Fruit fly (Drosophila melanogaster) whole organism, prepupa: ENCODE results near the gene CG43703.

Experiments
- CG10669 ChIP-seq: fragments of 200-800 bp; sonication (Bioruptor generic); optimal IDR thresholded peaks from 3 replicates; lab custom pipeline; 2018; ENCODE audit warnings: missing biosample characterization, mild to moderate bottlenecking, missing genetic modification characterization, moderate library complexity
- CG11294 ChIP-seq: fragments of 200-800 bp; sonication (Bioruptor generic); IDR thresholded peaks from 2 replicates; pipeline ENCODE4 v1.3.6; 2022; ENCODE audit warnings: missing biosample characterization, missing genetic modification characterization
- CG11762 ChIP-seq: fragments of 200-800 bp; sonication (Bioruptor generic); optimal IDR thresholded peaks from 3 replicates; lab custom pipeline; 2016; ENCODE audit warnings: missing biosample characterization, missing genetic modification characterization; ENCODE audit not compliant: insufficient read depth
- CG15336 ChIP-seq: fragments of 200-800 bp; sonication (Bioruptor generic); IDR thresholded peaks from 2 replicates; pipeline ENCODE4 v1.3.6; 2022; ENCODE audit warnings: missing biosample characterization, missing genetic modification characterization
- CG1621 ChIP-seq: fragments of 200-800 bp; sonication (Bioruptor generic); optimal IDR thresholded peaks from 3 replicates; lab custom pipeline; 2018; ENCODE audit warnings: missing biosample characterization, mild to moderate bottlenecking, missing genetic modification characterization
- CG32006 ChIP-seq: fragments of 200-800 bp; sonication (Bioruptor generic); optimal IDR thresholded peaks from 3 replicates; lab custom pipeline; 2017; ENCODE audit warnings: missing biosample characterization, mild to moderate bottlenecking, missing genetic modification characterization
- CG34406 ChIP-seq: fragments of 200-800 bp; sonication (Bioruptor generic); optimal IDR thresholded peaks from 3 replicates; lab custom pipeline; 2016; ENCODE audit warnings: missing biosample characterization, missing genetic modification characterization
- CG3919 ChIP-seq: fragments of 200-800 bp; sonication (Bioruptor generic); optimal IDR thresholded peaks from 3 replicates; lab custom pipeline; 2016; ENCODE audit warnings: missing biosample characterization, missing genetic modification characterization
- CG4318 ChIP-seq: fragments of 200-800 bp; sonication (Bioruptor generic); optimal IDR thresholded peaks from 3 replicates; lab custom pipeline; 2017; ENCODE audit warnings: missing biosample characterization, mild to moderate bottlenecking, missing genetic modification characterization
- CG6163 ChIP-seq: fragments of 200-800 bp; sonication (Bioruptor generic); IDR thresholded peaks from 3 replicates; pipeline ENCODE4 v1.3.6; 2022; ENCODE audit warnings: missing biosample characterization, missing genetic modification characterization
- CG6792 ChIP-seq: fragments of 200-800 bp; sonication (Bioruptor generic); optimal IDR thresholded peaks from 3 replicates; lab custom pipeline; 2016; ENCODE audit warnings: missing biosample characterization, missing genetic modification characterization
- CG6808 ChIP-seq: fragments of 200-800 bp; sonication (Bioruptor generic); optimal IDR thresholded peaks from 3 replicates; lab custom pipeline; 2017; ENCODE audit warnings: missing biosample characterization, missing genetic modification characterization, mild to moderate bottlenecking, moderate library complexity, missing genetic modification reagents
- CG6854 ChIP-seq: fragments of 200-800 bp; sonication (Bioruptor generic); optimal IDR thresholded peaks from 2 replicates; lab custom pipeline; 2017; ENCODE audit warnings: missing biosample characterization, mild to moderate bottlenecking, missing genetic modification characterization
- CG8119 ChIP-seq: fragments of 200-800 bp; sonication (Bioruptor generic); IDR thresholded peaks from 3 replicates; pipeline ENCODE4 v1.3.6; 2022; ENCODE audit warnings: missing biosample characterization, missing genetic modification characterization
- CG9139 ChIP-seq: fragments of 200-800 bp; sonication (Bioruptor generic); optimal IDR thresholded peaks from 3 replicates; lab custom pipeline; 2017; ENCODE audit warnings: missing biosample characterization, mild to moderate bottlenecking, missing genetic modification characterization
- Eip78C ChIP-seq: fragments of 200-800 bp; sonication (Bioruptor generic); peaks from one replicate; lab custom pipeline; 2016; ENCODE audit warnings: missing biosample characterization, missing genetic modification characterization
- Ets21C ChIP-seq: fragments of 200-800 bp; sonication (Bioruptor generic); optimal IDR thresholded peaks from 3 replicates; lab custom pipeline; 2016; ENCODE audit warnings: missing biosample characterization, missing genetic modification characterization
- Ets96B ChIP-seq: fragments of 200-800 bp; optimal IDR thresholded peaks from 2 replicates; lab custom pipeline; 2019; ENCODE audit warnings: missing biosample characterization, mild to moderate bottlenecking, missing genetic modification characterization, moderate library complexity
- Hr38 ChIP-seq: sonication (Bioruptor generic); optimal IDR thresholded peaks from 2 replicates; lab custom pipeline; 2016; ENCODE audit warnings: missing biosample characterization, missing genetic modification characterization
- Hr39 ChIP-seq: fragments of 200-800 bp; sonication (Bioruptor generic); optimal IDR thresholded peaks from 2 replicates; lab custom pipeline; 2016; ENCODE audit warnings: missing biosample characterization, missing genetic modification characterization
- Lpt ChIP-seq: fragments of 200-800 bp; sonication (Bioruptor generic); optimal IDR thresholded peaks from 3 replicates; lab custom pipeline; 2016; ENCODE audit warnings: missing biosample characterization, missing genetic modification characterization
- OdsH ChIP-seq: fragments of 200-800 bp; sonication (Bioruptor generic); optimal IDR thresholded peaks from 3 replicates; lab custom pipeline; 2016; ENCODE audit warnings: missing biosample characterization, missing genetic modification characterization
- Smox ChIP-seq: fragments of 200-800 bp; sonication (Bioruptor generic); optimal IDR thresholded peaks from 3 replicates; lab custom pipeline; 2016; ENCODE audit warnings: missing biosample characterization, missing genetic modification characterization
- Sox102F ChIP-seq: fragments of 200-800 bp; sonication (Bioruptor generic); optimal IDR thresholded peaks from 2 replicates; lab custom pipeline; 2016; ENCODE audit warnings: missing biosample characterization, mild to moderate bottlenecking, missing genetic modification characterization
- Sox14 ChIP-seq: fragments of 200-800 bp; sonication (Bioruptor generic); optimal IDR thresholded peaks from 3 replicates; lab custom pipeline; 2016; ENCODE audit warnings: missing biosample characterization, missing genetic modification characterization
- achi ChIP-seq: fragments of 200-800 bp; sonication (Bioruptor generic); optimal IDR thresholded peaks from 3 replicates; lab custom pipeline; 2016; ENCODE audit warnings: missing biosample characterization, missing genetic modification characterization
- acj6 ChIP-seq: fragments of 200-800 bp; sonication (Bioruptor generic); optimal IDR thresholded peaks from 3 replicates; lab custom pipeline; 2016; ENCODE audit warnings: missing biosample characterization, missing genetic modification characterization
- dsx ChIP-seq: fragments of 200-800 bp; optimal IDR thresholded peaks from 3 replicates; lab custom pipeline; 2019; ENCODE audit warnings: missing biosample characterization, mild to moderate bottlenecking, missing genetic modification characterization, moderate library complexity; ENCODE audit not compliant: poor library complexity, severe bottlenecking
- eg ChIP-seq: fragments of 200-800 bp; sonication (Bioruptor generic); IDR thresholded peaks from 3 replicates; pipeline ENCODE4 v1.3.6; 2022; ENCODE audit warnings: missing biosample characterization, missing genetic modification characterization
- fd85E ChIP-seq: fragments of 200-800 bp; sonication (Bioruptor generic); optimal IDR thresholded peaks from 3 replicates; lab custom pipeline; 2016; ENCODE audit warnings: missing biosample characterization, missing genetic modification characterization
- fkh ChIP-seq: fragments of 200-800 bp; sonication (Bioruptor generic); optimal IDR thresholded peaks from 3 replicates; lab custom pipeline; 2017; ENCODE audit warnings: missing biosample characterization, mild to moderate bottlenecking, missing genetic modification characterization, moderate library complexity
- lz ChIP-seq: fragments of 200-800 bp; sonication (Bioruptor generic); optimal IDR thresholded peaks from 3 replicates; lab custom pipeline; 2016; ENCODE audit warnings: missing biosample characterization, missing genetic modification characterization
- net ChIP-seq: fragments of 200-800 bp; sonication (Bioruptor generic); optimal IDR thresholded peaks from 3 replicates; lab custom pipeline; 2016; ENCODE audit warnings: missing biosample characterization, missing genetic modification characterization
- pdm3 ChIP-seq: fragments of 200-800 bp; sonication (Bioruptor generic); optimal IDR thresholded peaks from 3 replicates; lab custom pipeline; 2016; ENCODE audit warnings: missing biosample characterization, missing genetic modification characterization
- salr ChIP-seq, 2 experiments: fragments of 200-800 bp; sonication (Bioruptor generic); optimal IDR thresholded peaks; 3 replicates each; lab custom pipeline; 2016 to 2018; ENCODE audit warnings: missing biosample characterization in 2 of 2, missing genetic modification characterization in 2 of 2, mild to moderate bottlenecking in 1 of 2
- spab ChIP-seq: fragments of 200-800 bp; sonication (Bioruptor generic); optimal IDR thresholded peaks from 2 replicates; lab custom pipeline; 2017; ENCODE audit warnings: missing biosample characterization, mild to moderate bottlenecking, missing genetic modification characterization, missing genetic modification reagents
- ss ChIP-seq, 2 experiments: fragments of 200-800 bp; sonication (Bioruptor generic); optimal IDR thresholded peaks; 2 replicates in 1 of 2; 3 replicates in 1 of 2; lab custom pipeline; 2017 to 2018; ENCODE audit warnings: mild to moderate bottlenecking in 2 of 2, missing biosample characterization in 2 of 2, missing genetic modification characterization in 2 of 2, moderate library complexity in 1 of 2
- svp ChIP-seq: fragments of 200-800 bp; sonication (Bioruptor generic); peaks from one replicate; lab custom pipeline; 2016; ENCODE audit warnings: missing biosample characterization, missing genetic modification characterization
- topi ChIP-seq: fragments of 200-800 bp; sonication (Bioruptor generic); optimal IDR thresholded peaks from 3 replicates; lab custom pipeline; 2016; ENCODE audit warnings: missing biosample characterization, missing genetic modification characterization

Gene CG43703

dm6 chr2L:3748691-3749090 is 16.6 kb upstream of the CG43703 start:
- TF ChIP-seq achi (GFP tag; lab: Kevin White, UChicago) (peak; percentile 55), pdm3 (GFP tag; lab: Kevin White, UChicago) (no peak), CG34406 (GFP tag; lab: Kevin White, UChicago) (peak; percentile 11), CG3919 (peak; percentile 33), lz (GFP tag; lab: Kevin White, UChicago) (no peak), net (peak; percentile 28), CG6163 (GFP tag; lab: Robert Waterston, UW) (0 out of 3 replicates have a peak, but pooled peaks have one; percentile 50), eg (0 out of 3 replicates have a peak, but pooled peaks have one; percentile 14), topi (GFP tag; lab: Kevin White, UChicago) (peak; percentile 0), acj6 (GFP tag; lab: Kevin White, UChicago) (peak; percentile 6), CG9139 (peak; percentile 25), ss (GFP tag; optimal IDR thresholded peaks at IDR 0.05; lab: Kevin White, UChicago) (no peak), OdsH (GFP tag; lab: Kevin White, UChicago) (peak; percentile 5), svp (GFP tag; lab: Kevin White, UChicago) (peak; percentile 32), CG8119 (GFP tag; lab: Robert Waterston, UW) (no peak)

DNA sequence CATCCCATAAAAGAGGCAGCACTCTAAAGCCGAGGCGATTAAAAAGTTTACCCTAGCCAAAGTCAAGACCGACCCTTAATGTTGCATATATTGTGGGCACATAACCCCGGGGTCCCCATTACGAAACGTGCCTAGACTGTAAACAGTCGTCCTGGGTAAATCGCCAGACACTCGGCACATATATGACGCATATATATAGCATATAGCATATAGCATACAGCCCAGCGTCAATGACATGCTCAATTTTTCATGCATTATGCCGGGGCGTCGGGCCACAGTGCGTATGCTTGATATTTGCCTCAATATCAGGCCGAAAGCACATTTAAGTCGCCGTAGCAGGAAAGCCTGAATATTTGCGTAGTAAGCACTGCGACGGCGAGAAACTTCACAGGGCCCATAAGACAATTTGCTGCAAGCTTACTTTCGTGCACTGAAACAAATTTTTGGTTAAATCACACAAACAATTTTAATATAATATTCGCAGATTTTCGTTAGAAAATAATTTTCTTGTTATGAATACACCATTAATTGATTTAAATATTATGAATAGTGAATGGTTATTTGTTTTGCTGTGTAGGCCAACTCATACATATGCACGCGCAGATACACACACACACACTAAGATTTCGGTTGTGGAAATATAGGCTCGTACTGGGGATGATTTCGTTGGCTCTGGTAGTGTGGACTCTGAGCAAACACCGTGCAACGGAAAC is 10.3 kb upstream of the CG43703 start:
- TF ChIP-seq lz (GFP tag; lab: Kevin White, UChicago) (no peak), CG15336 (GFP tag; lab: Robert Waterston, UW) (0 out of 2 replicates have a peak, but pooled peaks have one; percentile 45), Sox14 (GFP tag; lab: Kevin White, UChicago) (no peak), eg (peak; percentile 55; the same call in 1 of the 3 replicates), CG1621 (tag; lab: Kevin White, UChicago) (no peak), svp (GFP tag; lab: Kevin White, UChicago) (no peak), acj6 (GFP tag; lab: Kevin White, UChicago) (no peak), CG6808 (no peak), CG32006 (GFP tag; lab: Kevin White, UChicago) (no peak)

dm6 chr2L:3756831-3757351 is 8.4 kb upstream of the CG43703 start, which contains the start of gene CG43707:
Gene CG43707, plus strand, starts transcription at chr2L:3757256.
- TF ChIP-seq Ets96B = no peak
- TF ChIP-seq salr (GFP tag; optimal IDR thresholded peaks at IDR 0.05; lab: Kevin White, UChicago) = no peak
- no peak for TF ChIP-seq eg
- no peak for TF ChIP-seq Sox102F (GFP tag; lab: Kevin White, UChicago)
- no peak for TF ChIP-seq lz (GFP tag; lab: Kevin White, UChicago)
- no peak for TF ChIP-seq CG4318 (GFP tag; lab: Kevin White, UChicago)
- TF ChIP-seq ss (GFP tag; optimal IDR thresholded peaks at IDR 0.05; lab: Kevin White, UChicago) = no peak
- no peak for TF ChIP-seq topi (GFP tag; lab: Kevin White, UChicago)
- TF ChIP-seq Hr38 (GFP tag; lab: Kevin White, UChicago) = no peak
- no peak for TF ChIP-seq net
- no peak for TF ChIP-seq svp (GFP tag; lab: Kevin White, UChicago)
- no peak for TF ChIP-seq dsx (GFP tag; lab: Kevin White, UChicago)
- TF ChIP-seq CG6792 (GFP tag; lab: Kevin White, UChicago) = no peak

- TF ChIP-seq fkh (GFP tag; lab: Kevin White, UChicago) (no peak), Smox (peak; percentile 40), achi (GFP tag; lab: Kevin White, UChicago) (peak; percentile 75), CG6163 (GFP tag; lab: Robert Waterston, UW) (peak; percentile 21; the same call in 1 of the 3 replicates), Hr39 (GFP tag; lab: Kevin White, UChicago) (no peak), CG6854 (GFP tag; lab: Kevin White, UChicago) (no peak), salr (GFP tag; optimal IDR thresholded peaks at IDR 0.05; lab: Kevin White, UChicago) (peak in 1 of 2 experiments; percentile 66), Lpt (GFP tag; lab: Kevin White, UChicago) (peak; percentile 54), Eip78C (GFP tag; lab: Kevin White, UChicago) (peak; percentile 90), CG15336 (GFP tag; lab: Robert Waterston, UW) (peak; percentile 80), CG6808 (peak; percentile 69), CG11762 (GFP tag; lab: Kevin White, UChicago) (peak; percentile 71), svp (GFP tag; lab: Kevin White, UChicago) (peak; percentile 73), CG8119 (GFP tag; lab: Robert Waterston, UW) (peak; percentile 87), OdsH (GFP tag; lab: Kevin White, UChicago) (peak; percentile 78), lz (GFP tag; lab: Kevin White, UChicago) (peak; percentile 21), pdm3 (GFP tag; lab: Kevin White, UChicago) (peak; percentile 36), Ets21C (no peak), CG10669 (GFP tag; lab: Kevin White, UChicago) (peak; percentile 62), Sox14 (GFP tag; lab: Kevin White, UChicago) (no peak), CG11294 (0 out of 2 replicates have a peak, but pooled peaks have one; percentile 8), CG3919 (peak; percentile 61), fd85E (GFP tag; lab: Kevin White, UChicago) (peak; percentile 29), spab (peak; percentile 69)
These were observed 4.6 kb downstream of the CG43703 start for dm6 chr2L:3769718-3770461.
